Worm (Caenorhabditis elegans) whole organism, L4 larva: ENCODE data around the gene Y73F8A.22.

Source experiments
- D1046.2 ChIP-seq: fragments of 200-800 bp; sonication (Bioruptor generic); IDR thresholded peaks from 2 replicates; pipeline ENCODE4 v1.3.6; 2022; ENCODE audit warnings: missing genetic modification characterization, missing compliant biosample characterization
- F10B5.3 ChIP-seq: sonication (generic microtip); optimal IDR thresholded peaks from 2 replicates; lab custom pipeline; 2016; ENCODE audit warnings: mild to moderate bottlenecking, missing genetic modification characterization, missing compliant biosample characterization
- F37D6.2 ChIP-seq: sonication (generic microtip); optimal IDR thresholded peaks from 2 replicates; lab custom pipeline; 2016; ENCODE audit warnings: mild to moderate bottlenecking, missing genetic modification characterization, missing compliant biosample characterization
- Y5F2A.4 ChIP-seq: fragments of 200-800 bp; sonication (Bioruptor generic); optimal IDR thresholded peaks from 2 replicates; lab custom pipeline; 2018; ENCODE audit warnings: mild to moderate bottlenecking, missing genetic modification characterization, missing compliant biosample characterization
- Y75B8A.6 ChIP-seq: fragments of 200-800 bp; sonication (Bioruptor generic); IDR thresholded peaks from 2 replicates; pipeline ENCODE4 v1.3.6; 2022; ENCODE audit warnings: missing genetic modification reagents, missing genetic modification characterization, missing compliant biosample characterization
- ZK546.5 ChIP-seq, 2 experiments: sonication (generic microtip); optimal IDR thresholded peaks; 2 replicates each; lab custom pipeline; 2017; ENCODE audit warnings: missing biosample characterization in 2 of 2, missing genetic modification characterization in 2 of 2
- ceh-28 ChIP-seq: fragments of 150-350 bp; optimal IDR thresholded peaks from 2 replicates; lab custom pipeline; 2014; ENCODE audit warnings: missing biosample characterization, missing genetic modification reagents, missing genetic modification characterization
- ceh-44 ChIP-seq: fragments of 200-800 bp; sonication (Bioruptor generic); IDR thresholded peaks from 2 replicates; pipeline ENCODE4 v1.3.6; 2022; ENCODE audit warnings: missing genetic modification reagents, missing genetic modification characterization, missing compliant biosample characterization
- ceh-82 ChIP-seq: sonication (generic microtip); optimal IDR thresholded peaks from 2 replicates; lab custom pipeline; 2017; ENCODE audit warnings: missing biosample characterization, missing genetic modification characterization
- dmd-9 ChIP-seq: fragments of 200-800 bp; sonication (Bioruptor generic); IDR thresholded peaks from 2 replicates; pipeline ENCODE4 v1.3.6; 2022; ENCODE audit warnings: missing genetic modification reagents, missing genetic modification characterization, missing compliant biosample characterization
- duxl-1 ChIP-seq: sonication (generic microtip); optimal IDR thresholded peaks from 2 replicates; lab custom pipeline; 2016; ENCODE audit warnings: mild to moderate bottlenecking, missing genetic modification characterization, moderate library complexity, missing compliant biosample characterization; ENCODE audit not compliant: poor library complexity
- egl-43 ChIP-seq: fragments of 200-800 bp; sonication (Bioruptor generic); IDR thresholded peaks from 2 replicates; pipeline ENCODE4 v1.3.6; 2022; ENCODE audit warnings: missing genetic modification reagents, missing genetic modification characterization, missing compliant biosample characterization
- fos-1 ChIP-seq: fragments of 150-350 bp; optimal IDR thresholded peaks from 2 replicates; lab custom pipeline; 2014; ENCODE audit warnings: missing biosample characterization, missing genetic modification characterization
- lin-13 ChIP-seq: fragments of 150-350 bp; optimal IDR thresholded peaks from 2 replicates; lab custom pipeline; 2014; ENCODE audit warnings: missing biosample characterization, missing genetic modification reagents, missing genetic modification characterization
- mep-1 ChIP-seq: fragments of 150-350 bp; sonication (generic microtip); optimal IDR thresholded peaks from 3 replicates; lab custom pipeline; 2014; ENCODE audit warnings: missing biosample characterization, missing genetic modification characterization
- nhr-111 ChIP-seq: fragments of 200-800 bp; sonication (Bioruptor generic); optimal IDR thresholded peaks from 2 replicates; lab custom pipeline; 2018; ENCODE audit warnings: mild to moderate bottlenecking, missing genetic modification characterization, missing compliant biosample characterization
- nhr-41 ChIP-seq: fragments of 200-800 bp; sonication (Bioruptor generic); IDR thresholded peaks from 2 replicates; pipeline ENCODE4 v1.3.6; 2022; ENCODE audit warnings: missing genetic modification reagents, missing genetic modification characterization, missing compliant biosample characterization
- nhr-42 ChIP-seq: fragments of 200-800 bp; sonication (Bioruptor generic); IDR thresholded peaks from 2 replicates; pipeline ENCODE4 v1.3.6; 2022; ENCODE audit warnings: missing genetic modification characterization, missing compliant biosample characterization
- nhr-48 ChIP-seq: sonication (generic microtip); optimal IDR thresholded peaks from 2 replicates; lab custom pipeline; 2016; ENCODE audit warnings: mild to moderate bottlenecking, missing genetic modification characterization, missing compliant biosample characterization
- nhr-6 ChIP-seq: fragments of 150-350 bp; optimal IDR thresholded peaks from 2 replicates; lab custom pipeline; 2014; ENCODE audit warnings: missing biosample characterization, missing genetic modification characterization
- nhr-77 ChIP-seq: fragments of 150-350 bp; optimal IDR thresholded peaks from 2 replicates; lab custom pipeline; 2014; ENCODE audit warnings: missing biosample characterization, missing genetic modification characterization
- php-3 ChIP-seq: fragments of 200-800 bp; sonication (Bioruptor generic); IDR thresholded peaks from 2 replicates; pipeline ENCODE4 v1.3.6; 2022; ENCODE audit warnings: missing genetic modification reagents, missing genetic modification characterization, missing compliant biosample characterization
- saeg-2 ChIP-seq: fragments of 200-800 bp; sonication (Bioruptor generic); IDR thresholded peaks from 2 replicates; pipeline ENCODE4 v1.3.6; 2022; ENCODE audit warnings: missing genetic modification reagents, missing genetic modification characterization, missing compliant biosample characterization
- set-16 ChIP-seq: fragments of 200-800 bp; sonication (Bioruptor generic); IDR thresholded peaks from 2 replicates; pipeline ENCODE4 v1.3.6; 2022; ENCODE audit warnings: missing genetic modification reagents, missing genetic modification characterization, missing compliant biosample characterization
- skn-1 ChIP-seq: fragments of 150-350 bp; optimal IDR thresholded peaks from 2 replicates; lab custom pipeline; 2014; ENCODE audit warnings: missing biosample characterization, missing genetic modification characterization
- snpc-1.2 ChIP-seq: fragments of 200-800 bp; sonication (Bioruptor generic); IDR thresholded peaks from 2 replicates; pipeline ENCODE4 v1.3.6; 2022; ENCODE audit warnings: missing genetic modification reagents, missing genetic modification characterization, missing compliant biosample characterization
- spr-3 ChIP-seq: fragments of 200-800 bp; sonication (Bioruptor generic); optimal IDR thresholded peaks from 2 replicates; lab custom pipeline; 2018; ENCODE audit warnings: mild to moderate bottlenecking, missing genetic modification characterization, missing compliant biosample characterization
- vab-7 ChIP-seq: fragments of 200-800 bp; sonication (Bioruptor generic); IDR thresholded peaks from 2 replicates; pipeline ENCODE4 v1.3.6; 2022; ENCODE audit warnings: missing genetic modification reagents, missing genetic modification characterization, missing compliant biosample characterization
- zag-1 ChIP-seq: fragments of 150-350 bp; optimal IDR thresholded peaks from 2 replicates; lab custom pipeline; 2014; ENCODE audit warnings: missing biosample characterization, missing genetic modification characterization
- zip-2 ChIP-seq: fragments of 150-350 bp; optimal IDR thresholded peaks from 2 replicates; lab custom pipeline; 2014; ENCODE audit warnings: missing biosample characterization, missing genetic modification characterization

Y73F8A.22 gene

ce11 chrIV:15471430-15471829 lies 30.2 kb upstream of the Y73F8A.22 start, which contains the start of gene ntl-11 (continued):
- peak; percentile 87 for TF ChIP-seq saeg-2 (GFP tag; lab: Robert Waterston, UW)
- TF ChIP-seq nhr-6 (tag; lab: Kevin White, UChicago), result peak; percentile 95
- peak; percentile 56 for TF ChIP-seq zag-1 (tag; lab: Kevin White, UChicago)
- peak; percentile 91 for TF ChIP-seq egl-43
- TF ChIP-seq F10B5.3 (tag; lab: Kevin White, UChicago), result peak; percentile 92
- TF ChIP-seq Y75B8A.6 (GFP tag; lab: Robert Waterston, UW), result peak; percentile 88; the same call in 1 of the 2 replicates
- TF ChIP-seq ceh-44 (GFP tag; lab: Robert Waterston, UW), result no peak
- TF ChIP-seq snpc-1.2 (GFP tag; lab: Robert Waterston, UW), result peak; percentile 99
- TF ChIP-seq dmd-9, result peak; percentile 86
- TF ChIP-seq F37D6.2 (tag; lab: Kevin White, UChicago), result peak; percentile 95
- TF ChIP-seq Y5F2A.4, result peak; percentile 66
- peak; percentile 91 for TF ChIP-seq nhr-77
- no peak for TF ChIP-seq fos-1 (tag; lab: Kevin White, UChicago)
- peak; percentile 90 for TF ChIP-seq nhr-48
- TF ChIP-seq spr-3 (GFP tag; lab: Kevin White, UChicago), result peak; percentile 93
- TF ChIP-seq lin-13 (GFP tag; lab: Kevin White, UChicago), result peak; percentile 96
- peak; percentile 97 for TF ChIP-seq duxl-1 (tag; lab: Kevin White, UChicago)
- TF ChIP-seq nhr-111 (GFP tag; lab: Kevin White, UChicago), result no peak
- peak; percentile 80 for TF ChIP-seq php-3 (GFP tag; lab: Robert Waterston, UW)
- peak; percentile 58 for TF ChIP-seq skn-1
- no peak for TF ChIP-seq D1046.2
- TF ChIP-seq nhr-41 (GFP tag; lab: Robert Waterston, UW), result 0 out of 2 replicates have a peak, but pooled peaks have one; percentile 52
- TF ChIP-seq, all 104 proteins: peak for 78

ce11 chrIV:15453137-15453788 lies 12.1 kb upstream of the Y73F8A.22 start, which contains the start of gene gtf-2H4:
Gene gtf-2H4 (minus strand): TSS chrIV:15453187.
- peak; percentile 53 for TF ChIP-seq ceh-28 (tag; lab: Kevin White, UChicago)
- no peak for TF ChIP-seq nhr-42 (GFP tag; lab: Robert Waterston, UW)

ce11 chrIV:15444481-15444880 lies 3.3 kb upstream of the Y73F8A.22 start, which contains the start of gene Y73F8A.23:
Gene Y73F8A.23 (minus strand): TSS chrIV:15444581.
- TF ChIP-seq ceh-82 (no peak), set-16 (GFP tag; lab: Robert Waterston, UW) (no peak)

- peak; percentile 79 for TF ChIP-seq snpc-1.2 (GFP tag; lab: Robert Waterston, UW)
Measured at ce11 chrIV:15435345-15435971, 5.8 kb downstream of the Y73F8A.22 start.

- peak; percentile 96 for TF ChIP-seq snpc-1.2 (GFP tag; lab: Robert Waterston, UW)
- TF ChIP-seq vab-7 (GFP tag; lab: Robert Waterston, UW), result no peak
- TF ChIP-seq zip-2 (tag; lab: Kevin White, UChicago), result no peak
- TF ChIP-seq nhr-42 (GFP tag; lab: Robert Waterston, UW), result no peak
- peak; percentile 46 for TF ChIP-seq mep-1
- no peak for TF ChIP-seq nhr-77
Measured at ce11 chrIV:15433805-15434204, 7.4 kb downstream of the Y73F8A.22 start.

ce11 chrIV:15402565-15402964 lies 38.6 kb downstream of the Y73F8A.22 start:
- TF ChIP-seq snpc-1.2 (GFP tag; lab: Robert Waterston, UW) (peak; percentile 80), ZK546.5 (tag; optimal IDR thresholded peaks at IDR 0.05; lab: Kevin White, UChicago) (no peak), set-16 (GFP tag; lab: Robert Waterston, UW) (0 out of 2 replicates have a peak, but pooled peaks have one; percentile 49)
